Fruit fly (Drosophila melanogaster) whole organism, embryonic: ENCODE data around the gene Sec15.

ENCODE experiments used
- Antp ChIP-seq: fragments of 200-800 bp; sonication (Bioruptor generic); optimal IDR thresholded peaks from 3 replicates; lab custom pipeline; 2016; ENCODE audit warnings: missing biosample characterization, missing genetic modification characterization
- Blimp-1 ChIP-seq: fragments of 200-800 bp; sonication (Bioruptor generic); optimal IDR thresholded peaks from 3 replicates; lab custom pipeline; 2018; ENCODE audit warnings: missing biosample characterization, missing genetic modification characterization, mild to moderate bottlenecking, moderate library complexity, missing genetic modification reagents
- BtbVII ChIP-seq: fragments of 200-800 bp; sonication (Bioruptor generic); optimal IDR thresholded peaks from 3 replicates; lab custom pipeline; 2017; ENCODE audit warnings: missing biosample characterization, mild to moderate bottlenecking, missing genetic modification characterization
- C15 ChIP-seq: fragments of 200-800 bp; sonication (Bioruptor generic); IDR thresholded peaks from 3 replicates; pipeline ENCODE4 v1.3.6; 2022; ENCODE audit warnings: missing biosample characterization, missing genetic modification characterization
- CG10209 ChIP-seq: fragments of 200-800 bp; sonication (Bioruptor generic); optimal IDR thresholded peaks from 3 replicates; lab custom pipeline; 2017; ENCODE audit warnings: missing biosample characterization, mild to moderate bottlenecking, missing genetic modification characterization, missing genetic modification reagents
- CG10959 ChIP-seq: fragments of 200-800 bp; sonication (Bioruptor generic); IDR thresholded peaks from 2 replicates; pipeline ENCODE4 v1.3.6; 2022; ENCODE audit warnings: missing biosample characterization, missing genetic modification characterization
- CG12104 ChIP-seq: fragments of 200-800 bp; sonication (Bioruptor generic); optimal IDR thresholded peaks from 3 replicates; lab custom pipeline; 2016; ENCODE audit warnings: missing biosample characterization, missing genetic modification characterization
- CG12391 ChIP-seq: fragments of 200-800 bp; sonication (Bioruptor generic); optimal IDR thresholded peaks from 3 replicates; lab custom pipeline; 2018; ENCODE audit warnings: missing biosample characterization, mild to moderate bottlenecking, missing genetic modification characterization, moderate library complexity
- CG12769 ChIP-seq: fragments of 200-800 bp; sonication (Bioruptor generic); optimal IDR thresholded peaks from 2 replicates; lab custom pipeline; 2019; ENCODE audit warnings: missing biosample characterization, mild to moderate bottlenecking, missing genetic modification characterization, moderate library complexity
- CG13894 ChIP-seq: fragments of 200-800 bp; sonication (Bioruptor generic); optimal IDR thresholded peaks from 3 replicates; lab custom pipeline; 2018; ENCODE audit warnings: missing biosample characterization, mild to moderate bottlenecking, missing genetic modification characterization, moderate library complexity
- CG14965 ChIP-seq: fragments of 200-800 bp; sonication (Bioruptor generic); optimal IDR thresholded peaks from 2 replicates; lab custom pipeline; 2016; ENCODE audit warnings: missing biosample characterization, missing genetic modification characterization, borderline replicate concordance
- CG15269 ChIP-seq: fragments of 200-800 bp; sonication (Bioruptor generic); optimal IDR thresholded peaks from 2 replicates; lab custom pipeline; 2018; ENCODE audit warnings: missing biosample characterization, mild to moderate bottlenecking, missing genetic modification characterization, moderate library complexity
- CG2120 ChIP-seq: fragments of 200-800 bp; sonication (Bioruptor generic); optimal IDR thresholded peaks from 3 replicates; lab custom pipeline; 2016; ENCODE audit warnings: missing biosample characterization, missing genetic modification characterization
- CG2712 ChIP-seq: fragments of 200-800 bp; optimal IDR thresholded peaks from 3 replicates; lab custom pipeline; 2019; ENCODE audit warnings: missing biosample characterization, mild to moderate bottlenecking, missing genetic modification characterization, moderate library complexity
- CG4404 ChIP-seq: fragments of 200-800 bp; sonication (Bioruptor generic); IDR thresholded peaks from 2 replicates; pipeline ENCODE4 v1.3.6; 2022; ENCODE audit warnings: missing biosample characterization, missing genetic modification characterization
- CG5245 ChIP-seq: fragments of 200-800 bp; sonication (Bioruptor generic); optimal IDR thresholded peaks from 3 replicates; lab custom pipeline; 2016; ENCODE audit warnings: missing biosample characterization, missing genetic modification characterization
- CG7357 ChIP-seq: fragments of 200-800 bp; sonication (Bioruptor generic); IDR thresholded peaks from 3 replicates; pipeline ENCODE4 v1.3.6; 2022; ENCODE audit warnings: missing biosample characterization, missing genetic modification characterization
- CG7372 ChIP-seq: fragments of 200-800 bp; sonication (Bioruptor generic); IDR thresholded peaks from 2 replicates; pipeline ENCODE4 v1.3.6; 2022; ENCODE audit warnings: missing biosample characterization, missing genetic modification characterization
- CG7745 ChIP-seq: fragments of 200-800 bp; sonication (Bioruptor generic); optimal IDR thresholded peaks from 2 replicates; lab custom pipeline; 2018; ENCODE audit warnings: missing biosample characterization, mild to moderate bottlenecking, missing genetic modification characterization, moderate library complexity
- CG9215 ChIP-seq: fragments of 200-800 bp; sonication (Bioruptor generic); IDR thresholded peaks from 2 replicates; pipeline ENCODE4 v1.3.6; 2022; ENCODE audit warnings: missing biosample characterization, missing genetic modification characterization
- CoRest ChIP-seq: fragments of 200-800 bp; sonication (Bioruptor generic); optimal IDR thresholded peaks from 3 replicates; lab custom pipeline; 2018; ENCODE audit warnings: missing biosample characterization, mild to moderate bottlenecking, missing genetic modification characterization, moderate library complexity
- Dip2 ChIP-seq: fragments of 200-800 bp; sonication (Bioruptor generic); IDR thresholded peaks from 2 replicates; pipeline ENCODE4 v1.3.6; 2022; ENCODE audit warnings: missing biosample characterization, missing genetic modification characterization
- HmgD ChIP-seq: fragments of 200-800 bp; sonication (Bioruptor generic); optimal IDR thresholded peaks from 3 replicates; lab custom pipeline; 2016; ENCODE audit warnings: missing biosample characterization, missing genetic modification characterization
- Hr78 ChIP-seq, 2 experiments: fragments of 200-800 bp in 1 of 2; fragments of >200 bp in 1 of 2; sonication (Bioruptor generic) in 1 of 2; optimal IDR thresholded peaks; 2 replicates each; lab custom pipeline; 2017 to 2019; ENCODE audit warnings: missing biosample characterization in 2 of 2, missing genetic modification characterization in 2 of 2, mild to moderate bottlenecking in 1 of 2, moderate library complexity in 1 of 2
- NK7.1 ChIP-seq: fragments of 200-800 bp; sonication (Bioruptor generic); optimal IDR thresholded peaks from 3 replicates; lab custom pipeline; 2016; ENCODE audit warnings: missing biosample characterization, missing genetic modification characterization
- NfI ChIP-seq: fragments of 200-800 bp; sonication (Bioruptor generic); optimal IDR thresholded peaks from 3 replicates; lab custom pipeline; 2018; ENCODE audit warnings: missing biosample characterization, mild to moderate bottlenecking, missing genetic modification characterization, moderate library complexity
- Oaz ChIP-seq: fragments of 200-800 bp; sonication (Bioruptor generic); IDR thresholded peaks from 2 replicates; pipeline ENCODE4 v1.3.6; 2022; ENCODE audit warnings: missing biosample characterization, missing genetic modification characterization
- Optix ChIP-seq: fragments of 200-800 bp; sonication (Bioruptor generic); IDR thresholded peaks from 3 replicates; pipeline ENCODE4 v1.3.6; 2022; ENCODE audit warnings: missing biosample characterization, missing genetic modification characterization
- Xrp1 ChIP-seq: fragments of 200-800 bp; sonication (Bioruptor generic); IDR thresholded peaks from 2 replicates; pipeline ENCODE4 v1.3.6; 2022; ENCODE audit warnings: missing biosample characterization, missing genetic modification characterization
- bsh ChIP-seq, 2 experiments: fragments of 200-800 bp; sonication (Bioruptor generic); optimal IDR thresholded peaks; 2 replicates each; lab custom pipeline; 2017 to 2018; ENCODE audit warnings: mild to moderate bottlenecking in 2 of 2, missing biosample characterization in 2 of 2, missing genetic modification characterization in 2 of 2, moderate library complexity in 1 of 2
- chif ChIP-seq, 2 experiments: fragments of 200-800 bp; sonication (Bioruptor generic); optimal IDR thresholded peaks; 3 replicates each; lab custom pipeline; 2016; ENCODE audit warnings: missing biosample characterization in 2 of 2, missing genetic modification characterization in 2 of 2
- chinmo ChIP-seq: fragments of 200-800 bp; sonication (Bioruptor generic); IDR thresholded peaks from 4 replicates; pipeline ENCODE4 v1.3.6; 2022; ENCODE audit warnings: missing biosample characterization, missing genetic modification characterization; ENCODE audit not compliant: partially characterized antibody
- dati ChIP-seq: fragments of 200-800 bp; sonication (Bioruptor generic); IDR thresholded peaks from 2 replicates; pipeline ENCODE4 v1.3.6; 2022; ENCODE audit warnings: missing biosample characterization, missing genetic modification characterization
- dimm ChIP-seq: fragments of 200-800 bp; sonication (Bioruptor generic); IDR thresholded peaks from 2 replicates; pipeline ENCODE4 v1.3.6; 2022; ENCODE audit warnings: missing biosample characterization, missing genetic modification characterization
- disco-r ChIP-seq: fragments of 200-800 bp; sonication (Bioruptor generic); optimal IDR thresholded peaks from 2 replicates; lab custom pipeline; 2016; ENCODE audit warnings: missing biosample characterization, missing genetic modification characterization
- esg ChIP-seq: fragments of 200-800 bp; sonication (Bioruptor generic); conservative IDR thresholded peaks from 2 replicates; pipeline ENCODE4 v1.3.6; 2022; ENCODE audit warnings: missing biosample characterization, missing genetic modification characterization
- fd102C ChIP-seq: fragments of 200-800 bp; sonication (Bioruptor generic); optimal IDR thresholded peaks from 2 replicates; lab custom pipeline; 2018; ENCODE audit warnings: missing biosample characterization, mild to moderate bottlenecking, missing genetic modification characterization, moderate library complexity
- fd3F ChIP-seq: fragments of 200-800 bp; sonication (Bioruptor generic); optimal IDR thresholded peaks from 2 replicates; lab custom pipeline; 2018; ENCODE audit warnings: missing biosample characterization, mild to moderate bottlenecking, missing genetic modification characterization, moderate library complexity
- gcm ChIP-seq: fragments of 200-800 bp; sonication (Bioruptor generic); optimal IDR thresholded peaks from 2 replicates; lab custom pipeline; 2019; ENCODE audit warnings: missing biosample characterization, mild to moderate bottlenecking, missing genetic modification characterization, moderate library complexity
- grau ChIP-seq: fragments of 200-800 bp; optimal IDR thresholded peaks from 3 replicates; lab custom pipeline; 2019; ENCODE audit warnings: missing biosample characterization, mild to moderate bottlenecking, missing genetic modification characterization, moderate library complexity
- gsb-n ChIP-seq: fragments of 200-800 bp; sonication (Bioruptor generic); optimal IDR thresholded peaks from 3 replicates; lab custom pipeline; 2018; ENCODE audit warnings: missing biosample characterization, mild to moderate bottlenecking, missing genetic modification characterization
- kah ChIP-seq: fragments of 200-800 bp; sonication (Bioruptor generic); optimal IDR thresholded peaks from 2 replicates; lab custom pipeline; 2018; ENCODE audit warnings: missing biosample characterization, mild to moderate bottlenecking, missing genetic modification characterization
- org-1 ChIP-seq: fragments of 200-800 bp; sonication (Bioruptor generic); optimal IDR thresholded peaks from 2 replicates; lab custom pipeline; 2017; ENCODE audit warnings: missing biosample characterization, missing genetic modification characterization
- otp ChIP-seq: fragments of 200-800 bp; sonication (Bioruptor generic); IDR thresholded peaks from 3 replicates; pipeline ENCODE4, ENCODE4 v1.3.6; 2022; ENCODE audit warnings: missing biosample characterization, missing genetic modification characterization
- psq ChIP-seq: fragments of 200-800 bp; sonication (Bioruptor generic); optimal IDR thresholded peaks from 2 replicates; lab custom pipeline; 2017; ENCODE audit warnings: missing biosample characterization, missing genetic modification characterization
- row ChIP-seq: fragments of 200-800 bp; sonication (Bioruptor generic); IDR thresholded peaks from 3 replicates; pipeline ENCODE4 v1.3.6; 2022; ENCODE audit warnings: missing biosample characterization, missing genetic modification characterization
- sd ChIP-seq: fragments of 200-800 bp; sonication (Bioruptor generic); optimal IDR thresholded peaks from 3 replicates; lab custom pipeline; 2018; ENCODE audit warnings: missing biosample characterization, mild to moderate bottlenecking, missing genetic modification characterization, moderate library complexity
- ssp ChIP-seq: fragments of 200-800 bp; sonication (Bioruptor generic); IDR thresholded peaks from 2 replicates; pipeline ENCODE4 v1.3.6; 2022; ENCODE audit warnings: missing biosample characterization, missing genetic modification characterization
- tio ChIP-seq: fragments of 200-800 bp; sonication (Bioruptor generic); optimal IDR thresholded peaks from 2 replicates; lab custom pipeline; 2017; ENCODE audit warnings: missing biosample characterization, missing genetic modification characterization, inconsistent platforms
- unpg ChIP-seq: fragments of 200-800 bp; sonication (Bioruptor generic); optimal IDR thresholded peaks from 3 replicates; lab custom pipeline; 2018; ENCODE audit warnings: missing biosample characterization, mild to moderate bottlenecking, missing genetic modification characterization, moderate library complexity

The Sec15 gene

DNA sequence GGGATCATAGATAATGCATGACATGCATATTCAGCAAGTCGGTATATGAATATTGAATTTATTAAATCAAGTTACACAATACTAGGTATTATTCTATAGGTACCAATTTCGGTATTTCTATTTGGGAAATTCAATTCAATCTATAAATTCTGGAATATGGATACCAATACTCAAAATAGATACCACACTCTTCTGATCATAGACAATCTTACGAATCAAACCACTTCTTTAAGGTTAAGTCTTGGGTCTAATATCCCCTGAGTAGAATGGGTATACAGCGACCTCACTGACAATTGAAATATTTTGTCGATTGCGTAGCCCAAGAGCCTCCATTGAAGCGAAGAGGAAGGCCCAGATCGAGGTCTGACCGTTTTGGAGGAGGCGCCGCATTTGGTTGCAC lies 14.9 kb downstream of the Sec15 start (continued):
- no peak for TF ChIP-seq dati
- no peak for TF ChIP-seq NK7.1 (GFP tag; lab: Kevin White, UChicago)
- TF ChIP-seq CG12769 (tag; lab: Kevin White, UChicago) = peak; percentile 20
- TF ChIP-seq Xrp1 (GFP tag; lab: Robert Waterston, UW) = no peak
- TF ChIP-seq Optix = no peak
- no peak for TF ChIP-seq CG5245 (GFP tag; lab: Kevin White, UChicago)
- peak; percentile 5 for TF ChIP-seq CG15269
- no peak for TF ChIP-seq kah
- TF ChIP-seq unpg = peak; percentile 31
- TF ChIP-seq tio (GFP tag; lab: Kevin White, UChicago) = no peak
- TF ChIP-seq bsh (GFP tag; optimal IDR thresholded peaks at IDR 0.05; lab: Kevin White, UChicago) = peak in 1 of 2 experiments; percentile 29
- TF ChIP-seq grau (tag; lab: Kevin White, UChicago) = peak; percentile 16
- no peak for TF ChIP-seq fd3F (GFP tag; lab: Kevin White, UChicago)
- TF ChIP-seq CoRest = no peak
- no peak for TF ChIP-seq HmgD (GFP tag; lab: Kevin White, UChicago)
- TF ChIP-seq CG12391 (tag; lab: Kevin White, UChicago) = peak; percentile 11
- no peak for TF ChIP-seq Oaz (GFP tag; lab: Robert Waterston, UW)
- TF ChIP-seq row = peak; percentile 41; the same call in 2 of the 3 replicates
- no peak for TF ChIP-seq CG7372 (GFP tag; lab: Robert Waterston, UW)
- TF ChIP-seq Antp = peak; percentile 4
- no peak for TF ChIP-seq CG2712
- TF ChIP-seq CG12104 (GFP tag; lab: Kevin White, UChicago) = no peak
- no peak for TF ChIP-seq psq (GFP tag; lab: Kevin White, UChicago)
- peak; percentile 18 for TF ChIP-seq CG2120
- TF ChIP-seq disco-r (GFP tag; lab: Kevin White, UChicago) = no peak
- no peak for TF ChIP-seq CG10959 (GFP tag; lab: Robert Waterston, UW)
- no peak for TF ChIP-seq CG10209 (GFP tag; lab: Kevin White, UChicago)
- TF ChIP-seq Hr78 (GFP tag; optimal IDR thresholded peaks at IDR 0.05; lab: Kevin White, UChicago) = no peak

DNA sequence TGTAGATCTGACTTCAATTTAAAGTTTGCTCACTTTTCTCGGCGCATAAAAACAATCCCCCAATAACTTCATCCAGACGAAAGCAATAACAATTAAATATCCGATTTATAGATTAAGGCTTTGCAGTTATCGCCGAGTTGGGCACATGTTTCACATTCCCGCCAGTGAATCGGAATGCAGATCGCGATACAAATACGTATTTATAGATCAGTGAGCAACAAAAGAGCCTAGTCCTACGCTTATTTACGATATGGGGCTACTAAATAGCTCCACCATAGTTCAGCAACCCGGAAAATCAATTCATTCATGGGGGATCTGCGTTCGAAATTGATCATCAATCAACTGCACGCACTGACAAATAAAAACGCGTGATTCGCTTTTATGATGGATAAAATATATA lies 15.7 kb downstream of the Sec15 start:
- TF ChIP-seq sd (tag; lab: Kevin White, UChicago) = peak; percentile 76
- no peak for TF ChIP-seq CG4404 (GFP tag; lab: Robert Waterston, UW)

DNA sequence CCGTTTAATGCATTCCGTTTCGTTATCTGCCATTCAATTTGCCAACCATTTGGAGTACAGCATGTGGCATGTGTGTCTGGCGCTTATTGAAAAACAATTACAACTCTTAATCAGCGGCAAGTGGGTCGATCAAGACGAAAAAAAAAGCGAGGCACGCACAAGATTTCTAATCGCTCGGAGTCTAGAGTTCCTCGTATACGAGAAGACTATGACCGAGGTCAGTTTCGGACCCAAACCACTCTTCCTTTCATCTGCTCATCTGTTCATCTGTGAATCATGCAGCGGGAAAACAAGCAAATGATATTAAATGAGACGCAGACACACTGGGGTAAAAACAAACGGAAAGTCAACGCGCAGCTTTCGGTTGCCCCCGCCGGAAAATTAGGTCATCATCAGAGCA lies 16.3 kb downstream of the Sec15 start:
- TF ChIP-seq CG7357 (GFP tag; lab: Robert Waterston, UW) = no peak
- TF ChIP-seq otp (GFP tag; lab: Robert Waterston, UW) = no peak
- TF ChIP-seq Blimp-1 (GFP tag; lab: Kevin White, UChicago) = peak; percentile 60
- TF ChIP-seq CG14965 (GFP tag; lab: Kevin White, UChicago) = no peak
- TF ChIP-seq org-1 = no peak
- TF ChIP-seq CG7745 (tag; lab: Kevin White, UChicago) = no peak
- TF ChIP-seq BtbVII (GFP tag; lab: Kevin White, UChicago) = no peak
- no peak for TF ChIP-seq gsb-n
- TF ChIP-seq CG13894 (tag; lab: Kevin White, UChicago) = no peak
- 0 out of 4 replicates have a peak, but pooled peaks have one; percentile 36 for TF ChIP-seq chinmo (GFP tag; lab: Robert Waterston, UW)
- TF ChIP-seq CG9215 (GFP tag; lab: Robert Waterston, UW) = no peak
- no peak for TF ChIP-seq gcm (GFP tag; lab: Kevin White, UChicago)
- TF ChIP-seq chif (GFP tag; optimal IDR thresholded peaks at IDR 0.05; lab: Kevin White, UChicago) = no peak
- TF ChIP-seq NfI = no peak
- no peak for TF ChIP-seq dimm (GFP tag; lab: Robert Waterston, UW)
- peak; percentile 45 for TF ChIP-seq CG12769 (tag; lab: Kevin White, UChicago)
- TF ChIP-seq fd102C (GFP tag; lab: Kevin White, UChicago) = no peak
- no peak for TF ChIP-seq ssp
- no peak for TF ChIP-seq C15 (GFP tag; lab: Robert Waterston, UW)
- TF ChIP-seq Dip2 = no peak
- no peak for TF ChIP-seq Optix
- no peak for TF ChIP-seq esg
